Fruit fly (Drosophila melanogaster): Measurements from ENCODE around the gene Ktl.

Ktl gene

DNA sequence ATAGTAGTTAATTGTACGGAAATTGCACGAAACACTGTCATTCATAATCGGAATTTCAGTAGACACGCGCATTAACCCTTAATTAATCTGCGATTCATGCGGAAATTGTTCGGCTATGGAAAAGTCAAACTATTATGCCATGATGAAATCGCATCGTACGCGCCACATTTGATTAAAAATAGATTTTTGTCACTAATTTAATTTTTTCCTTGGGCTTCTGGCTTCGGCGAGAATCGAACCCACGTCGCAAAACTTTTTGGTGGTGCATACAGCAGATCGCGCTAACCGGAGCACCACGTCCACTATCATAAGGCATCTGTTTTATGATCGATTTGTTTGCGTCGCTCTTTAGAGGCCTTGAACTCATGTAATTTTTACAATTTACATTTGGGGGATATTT, 15.6 kb upstream of the Ktl start (continued):
- TF ChIP-seq CG6654 (GFP tag; optimal IDR thresholded peaks at IDR 0.05) (no peak), Bteb2 (GFP tag; optimal IDR thresholded peaks at IDR 0.05) (no peak), Gsc (GFP tag; IDR thresholded peaks at IDR 0.05) (no peak), Dek (tag; optimal IDR thresholded peaks at IDR 0.05) (no peak), CG4424 (GFP tag; optimal IDR thresholded peaks at IDR 0.05) (no peak), tio (GFP tag; optimal IDR thresholded peaks at IDR 0.05) (no peak), CG10366 (GFP tag; IDR thresholded peaks at IDR 0.05) (no peak)

DNA sequence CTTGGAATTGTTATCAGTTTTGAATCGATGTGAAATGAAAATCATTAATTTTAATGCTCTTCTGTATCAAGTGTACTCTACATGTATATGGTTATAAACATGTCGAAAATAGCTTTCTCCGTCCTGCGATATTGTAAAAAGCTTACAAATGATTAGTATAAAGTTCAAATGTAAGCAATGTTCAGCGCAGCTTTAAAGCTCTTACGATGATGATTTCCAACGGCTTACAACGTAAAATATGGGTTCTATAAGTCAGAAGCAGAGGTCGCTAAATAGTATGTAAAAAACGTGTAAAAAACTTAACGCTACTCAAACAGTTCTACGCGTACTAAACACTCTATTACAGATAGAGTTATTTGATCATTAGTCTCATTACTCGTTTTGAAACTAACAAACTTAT, 11.5 kb upstream of the Ktl start:
- no peak for TF ChIP-seq unc-4 (GFP tag; IDR thresholded peaks at IDR 0.05; ENCODE audit: partially characterized antibody)
- peak; percentile 94 for TF ChIP-seq CTCF (GFP tag; optimal IDR thresholded peaks at IDR 0.05)
- peak; percentile 16 for TF ChIP-seq sens (GFP tag)
- no peak for TF ChIP-seq zfh1 (GFP tag; IDR thresholded peaks at IDR 0.05)
- TF ChIP-seq BEAF-32 (GFP tag; optimal IDR thresholded peaks at IDR 0.05) = peak; percentile 1
- no peak for TF ChIP-seq CG10543 (GFP tag; optimal IDR thresholded peaks at IDR 0.05)
- TF ChIP-seq lov (optimal IDR thresholded peaks at IDR 0.05) = no peak
- TF ChIP-seq lov (GFP tag; IDR thresholded peaks at IDR 0.05) = no peak
- no peak for TF ChIP-seq pb (GFP tag; optimal IDR thresholded peaks at IDR 0.05)
- peak; percentile 52 for TF ChIP-seq Bdp1 (GFP tag; optimal IDR thresholded peaks at IDR 0.05)
- peak; percentile 39 for TF ChIP-seq Scr (GFP tag; IDR thresholded peaks at IDR 0.05; ENCODE audit: partially characterized antibody)
- TF ChIP-seq Hsf (GFP tag; optimal IDR thresholded peaks at IDR 0.05) = no peak
- no peak for TF ChIP-seq Poxn (GFP tag; IDR thresholded peaks at IDR 0.05)
- no peak for TF ChIP-seq CG4617 (GFP tag; optimal IDR thresholded peaks at IDR 0.05; ENCODE audit: borderline replicate concordance)
- no peak for TF ChIP-seq CG6765 (GFP tag; optimal IDR thresholded peaks at IDR 0.05)
- peak; percentile 54; the same call in 1 of the 3 replicates for TF ChIP-seq CG16813 (GFP tag; IDR thresholded peaks at IDR 0.05; ENCODE audit: partially characterized antibody)
- TF ChIP-seq CG18011 (GFP tag; optimal IDR thresholded peaks at IDR 0.05) = no peak
- peak; percentile 87 for TF ChIP-seq CG2199 (GFP tag; IDR thresholded peaks at IDR 0.05)
- no peak for TF ChIP-seq CG7271 (tag; optimal IDR thresholded peaks at IDR 0.05)
- peak; percentile 18 for TF ChIP-seq Hmr (GFP tag; optimal IDR thresholded peaks at IDR 0.05)
- TF ChIP-seq kay (GFP tag; optimal IDR thresholded peaks at IDR 0.05) = no peak
- TF ChIP-seq CG9932 (GFP tag; IDR thresholded peaks at IDR 0.05) = peak; percentile 18; the same call in 1 of the 2 replicates
- peak; percentile 94 for TF ChIP-seq Dip2 (GFP tag; IDR thresholded peaks at IDR 0.05)
- peak; percentile 3 for TF ChIP-seq HLH54F (GFP tag; optimal IDR thresholded peaks at IDR 0.05)
- peak; percentile 30 for TF ChIP-seq sd (tag; optimal IDR thresholded peaks at IDR 0.05)
- TF ChIP-seq CG1647 (GFP tag; optimal IDR thresholded peaks at IDR 0.05) = no peak
- no peak for TF ChIP-seq tio (GFP tag; optimal IDR thresholded peaks at IDR 0.05)
- no peak for TF ChIP-seq Awh (GFP tag; IDR thresholded peaks at IDR 0.05)
- TF ChIP-seq ind (GFP tag; optimal IDR thresholded peaks at IDR 0.05) = no peak
- no peak for TF ChIP-seq jing (GFP tag; optimal IDR thresholded peaks at IDR 0.05)
- TF ChIP-seq tin (GFP tag; optimal IDR thresholded peaks at IDR 0.05) = no peak
- no peak for TF ChIP-seq Asciz (GFP tag; optimal IDR thresholded peaks at IDR 0.05)
- TF ChIP-seq Drgx (GFP tag; IDR thresholded peaks at IDR 0.05) = no peak
- TF ChIP-seq btn (GFP tag; optimal IDR thresholded peaks at IDR 0.05) = no peak
- peak; percentile 4 for TF ChIP-seq CoRest (tag; optimal IDR thresholded peaks at IDR 0.05)
- peak; percentile 63 for TF ChIP-seq bbx (GFP tag; IDR thresholded peaks at IDR 0.05; ENCODE audit: partially characterized antibody)
- no peak for TF ChIP-seq lab (GFP tag; optimal IDR thresholded peaks at IDR 0.05)
- TF ChIP-seq sug (tag; optimal IDR thresholded peaks at IDR 0.05) = peak; percentile 29
- no peak for TF ChIP-seq CG7987 (GFP tag; optimal IDR thresholded peaks at IDR 0.05)
- TF ChIP-seq CG4854 (GFP tag; optimal IDR thresholded peaks at IDR 0.05) = peak; percentile 17
- peak; percentile 11 for TF ChIP-seq Myb (GFP tag; optimal IDR thresholded peaks at IDR 0.05)
- no peak for TF ChIP-seq run (tag; optimal IDR thresholded peaks at IDR 0.05)
- peak; percentile 73 for TF ChIP-seq knrl (GFP tag; IDR thresholded peaks at IDR 0.05; ENCODE audit: partially characterized antibody)
- TF ChIP-seq CG10209 (GFP tag; optimal IDR thresholded peaks at IDR 0.05) = no peak
- TF ChIP-seq CG10565 (GFP tag; optimal IDR thresholded peaks at IDR 0.05) = no peak
